Fruit fly (Drosophila melanogaster): ENCODE data around the gene RpL34a.
A peak's percentile ranks its signal among the peaks of the same experiment; 100 is the strongest.

Gene RpL34a

DNA sequence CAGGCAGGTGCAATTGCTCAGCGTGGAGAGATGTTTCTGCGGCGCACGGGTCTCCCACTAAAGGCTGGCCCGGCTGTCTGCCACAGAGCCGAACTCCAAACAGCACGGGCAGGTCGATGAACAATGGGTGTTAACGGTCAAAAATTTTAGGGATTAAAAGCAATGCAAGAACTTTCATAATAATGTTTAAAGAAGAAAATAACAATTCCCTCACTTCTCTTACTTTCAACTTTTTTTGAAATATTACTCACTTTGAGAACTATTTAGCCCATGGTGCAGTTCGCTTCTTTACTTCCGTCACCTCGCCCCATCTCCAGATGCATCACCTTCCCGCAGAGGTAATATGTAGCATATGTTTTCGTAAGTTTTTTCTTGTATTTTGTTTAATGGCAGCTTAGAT lies 13.4 kb upstream of the RpL34a start (continued):
- TF ChIP-seq CG13123 (GFP tag; optimal IDR thresholded peaks at IDR 0.05) (no peak), sr (GFP tag; IDR thresholded peaks at IDR 0.05) (no peak), Camta (GFP tag; optimal IDR thresholded peaks at IDR 0.05) (no peak), Meics (GFP tag; optimal IDR thresholded peaks at IDR 0.05) (no peak), cg (GFP tag; optimal IDR thresholded peaks at IDR 0.05) (no peak), Dfd (GFP tag; optimal IDR thresholded peaks at IDR 0.05) (no peak), bcd (GFP tag; optimal IDR thresholded peaks at IDR 0.05) (no peak), CG2129 (GFP tag; IDR thresholded peaks at IDR 0.05; ENCODE audit: partially characterized antibody) (no peak), nerfin-2 (GFP tag; IDR thresholded peaks at IDR 0.05; ENCODE audit: partially characterized antibody) (no peak), Doc3 (GFP tag; IDR thresholded peaks at IDR 0.05; ENCODE audit: partially characterized antibody) (no peak), cwo (GFP tag; optimal IDR thresholded peaks at IDR 0.05) (no peak), chif (GFP tag; optimal IDR thresholded peaks at IDR 0.05) (peak; percentile 36 to 38), CG10209 (GFP tag; optimal IDR thresholded peaks at IDR 0.05) (no peak), BEAF-32 (GFP tag; optimal IDR thresholded peaks at IDR 0.05) (no peak), B-H2 (GFP tag; optimal IDR thresholded peaks at IDR 0.05) (no peak), Oaz (GFP tag; IDR thresholded peaks at IDR 0.05) (no peak), z (GFP tag; IDR thresholded peaks at IDR 0.05) (no peak), otp (GFP tag; IDR thresholded peaks at IDR 0.05) (0 out of 3 replicates have a peak, but pooled peaks have one; percentile 22), en (GFP tag; optimal IDR thresholded peaks at IDR 0.05) (no peak), Hsf (GFP tag; optimal IDR thresholded peaks at IDR 0.05) (peak; percentile 10), wek (GFP tag; optimal IDR thresholded peaks at IDR 0.05) (no peak), sima (GFP tag; optimal IDR thresholded peaks at IDR 0.05) (no peak), crp (GFP tag; optimal IDR thresholded peaks at IDR 0.05) (no peak), CG7556 (GFP tag; optimal IDR thresholded peaks at IDR 0.05) (no peak), D19A (tag; optimal IDR thresholded peaks at IDR 0.05) (no peak), CG10565 (GFP tag; optimal IDR thresholded peaks at IDR 0.05) (no peak), wor (GFP tag; IDR thresholded peaks at IDR 0.05) (no peak), CG10274 (GFP tag; optimal IDR thresholded peaks at IDR 0.05) (no peak), CG30403 (GFP tag; optimal IDR thresholded peaks at IDR 0.05) (no peak), CG10543 (GFP tag; optimal IDR thresholded peaks at IDR 0.05) (no peak), fu2 (GFP tag; optimal IDR thresholded peaks at IDR 0.05) (no peak), CG9797 (GFP tag; optimal IDR thresholded peaks at IDR 0.05) (no peak), CG12104 (GFP tag; optimal IDR thresholded peaks at IDR 0.05) (no peak), CG18599 (GFP tag; optimal IDR thresholded peaks at IDR 0.05) (no peak), CG10959 (GFP tag; IDR thresholded peaks at IDR 0.05) (no peak), ftz-f1 (GFP tag; optimal IDR thresholded peaks at IDR 0.05) (no peak), CG4617 (GFP tag; optimal IDR thresholded peaks at IDR 0.05; ENCODE audit: borderline replicate concordance) (no peak), lmd (GFP tag; IDR thresholded peaks at IDR 0.05) (peak; percentile 44; the same call in 1 of the 2 replicates), CrebB (tag; optimal IDR thresholded peaks at IDR 0.05) (no peak), CG2120 (GFP tag; optimal IDR thresholded peaks at IDR 0.05) (no peak), Trl (optimal IDR thresholded peaks at IDR 0.05) (no peak), Trl (GFP tag; optimal IDR thresholded peaks at IDR 0.05) (no peak), CG17912 (GFP tag; optimal IDR thresholded peaks at IDR 0.05) (no peak), CG2202 (tag; optimal IDR thresholded peaks at IDR 0.05) (no peak), Mes4 (GFP tag; optimal IDR thresholded peaks at IDR 0.05) (no peak), Med (GFP tag) (no peak), Ssrp (tag; optimal IDR thresholded peaks at IDR 0.05) (peak; percentile 39), Hmr (GFP tag; optimal IDR thresholded peaks at IDR 0.05) (no peak), CG42726 (GFP tag; IDR thresholded peaks at IDR 0.05; ENCODE audit: partially characterized antibody) (no peak), oc (tag; optimal IDR thresholded peaks at IDR 0.05) (no peak), CG7963 (GFP tag; IDR thresholded peaks at IDR 0.05; ENCODE audit: partially characterized antibody) (no peak)
